Worm (Caenorhabditis elegans) whole organism, L4 larva: Measurements from ENCODE around the gene F40G9.12.

Experiments used
- hmg-1.1 ChIP-seq: fragments of 200-800 bp; sonication (Bioruptor generic); IDR thresholded peaks from 2 replicates; pipeline ENCODE4 v1.3.6; 2022; ENCODE audit warnings: missing genetic modification reagents, missing genetic modification characterization, missing compliant biosample characterization
- nhr-102 ChIP-seq: sonication (generic microtip); optimal IDR thresholded peaks from 2 replicates; lab custom pipeline; 2016; ENCODE audit warnings: mild to moderate bottlenecking, missing genetic modification characterization, moderate library complexity, missing compliant biosample characterization
- unc-62 ChIP-seq, 3 experiments: fragments of 150-350 bp in 1 of 3; sonication (generic microtip); optimal IDR thresholded peaks in 2 of 3; peaks in 1 of 3; 1 replicate in 1 of 3; 2 replicates in 2 of 3; lab custom pipeline; 2014 to 2017; ENCODE audit warnings: missing biosample characterization in 3 of 3, missing genetic modification characterization in 3 of 3, missing genetic modification reagents in 3 of 3, missing genotype in 1 of 3

Gene F40G9.12

ce11 chrIII:220368-220767, 48.7 kb downstream of the F40G9.12 start:
- TF ChIP-seq nhr-102 (tag; lab: Kevin White, UChicago) (no peak), hmg-1.1 (GFP tag; lab: Robert Waterston, UW) (peak; percentile 62), unc-62 (GFP tag; optimal IDR thresholded peaks at IDR 0.05 in 1 of 2; lab: Kevin White, UChicago) (peak in 1 of 2 experiments; percentile 67), unc-62 (tag; optimal IDR thresholded peaks at IDR 0.05; lab: Kevin White, UChicago) (no peak)
